Worm (Caenorhabditis elegans) whole organism, L1 larva: ENCODE measurements around the gene frpr-2.

Experiments
- C16A3.4 ChIP-seq: fragments of 150-350 bp; optimal IDR thresholded peaks from 2 replicates; lab custom pipeline; 2014; ENCODE audit warnings: missing biosample characterization, missing genetic modification characterization
- F16B12.6 ChIP-seq: fragments of 150-350 bp; optimal IDR thresholded peaks from 2 replicates; lab custom pipeline; 2014; ENCODE audit warnings: missing biosample characterization, missing genetic modification characterization
- Y116A8C.19 ChIP-seq: sonication (generic microtip); optimal IDR thresholded peaks from 2 replicates; lab custom pipeline; 2016; ENCODE audit warnings: missing compliant biosample characterization, missing genetic modification characterization, borderline replicate concordance
- aha-1 ChIP-seq: fragments of 150-350 bp; optimal IDR thresholded peaks from 2 replicates; lab custom pipeline; 2014; ENCODE audit warnings: missing biosample characterization, missing genetic modification characterization
- blmp-1 ChIP-seq: fragments of 150-350 bp; optimal IDR thresholded peaks from 2 replicates; lab custom pipeline; 2014; ENCODE audit warnings: missing biosample characterization, missing genetic modification characterization
- ceh-63 ChIP-seq: fragments of 200-800 bp; sonication (Bioruptor generic); optimal IDR thresholded peaks from 2 replicates; lab custom pipeline; 2018; ENCODE audit warnings: mild to moderate bottlenecking, missing genetic modification characterization, missing compliant biosample characterization
- ceh-88 ChIP-seq: fragments of 200-800 bp; sonication (Bioruptor generic); IDR thresholded peaks from 2 replicates; pipeline ENCODE4 v1.3.6; 2022; ENCODE audit warnings: missing genetic modification characterization, missing compliant biosample characterization
- dpl-1 ChIP-seq, 3 experiments: fragments of 150-350 bp in 2 of 3; sonication (generic microtip) in 1 of 3; optimal IDR thresholded peaks; 2 replicates each; lab custom pipeline; 2014 to 2017; ENCODE audit warnings: missing biosample characterization in 3 of 3, missing genetic modification characterization in 3 of 3, missing genetic modification reagents in 3 of 3
- dsc-1 ChIP-seq: sonication (generic microtip); optimal IDR thresholded peaks from 2 replicates; lab custom pipeline; 2016; ENCODE audit warnings: mild to moderate bottlenecking, missing genetic modification characterization, missing compliant biosample characterization
- efl-1 ChIP-seq, 4 experiments: fragments of 150-350 bp; optimal IDR thresholded peaks in 3 of 4; peaks in 1 of 4; 1 replicate in 1 of 4; 2 replicates in 3 of 4; lab custom pipeline; 2014; ENCODE audit warnings: missing biosample characterization in 2 of 4, missing genetic modification characterization in 2 of 4, missing genetic modification reagents in 2 of 4
- egl-13 ChIP-seq: sonication (generic microtip); optimal IDR thresholded peaks from 2 replicates; lab custom pipeline; 2016; ENCODE audit warnings: missing genotype, missing genetic modification reagents, missing genetic modification characterization, missing compliant biosample characterization
- elt-3 ChIP-seq, 6 experiments: fragments of 150-350 bp in 1 of 6; sonication (generic microtip); optimal IDR thresholded peaks; 2 replicates each; lab custom pipeline; 2017 to 2018; ENCODE audit warnings: missing biosample characterization in 6 of 6, missing genetic modification characterization in 6 of 6, inconsistent platforms in 1 of 6
- ets-5 ChIP-seq: fragments of 200-800 bp; sonication (Bioruptor generic); IDR thresholded peaks from 2 replicates; pipeline ENCODE4 v1.3.6; 2022; ENCODE audit warnings: missing genetic modification characterization, missing compliant biosample characterization
- fkh-10 ChIP-seq: sonication (generic microtip); optimal IDR thresholded peaks from 2 replicates; lab custom pipeline; 2017; ENCODE audit warnings: missing biosample characterization, missing genetic modification reagents, missing genetic modification characterization
- fkh-4 ChIP-seq: sonication (generic microtip); optimal IDR thresholded peaks from 2 replicates; lab custom pipeline; 2016; ENCODE audit warnings: missing compliant biosample characterization, missing genetic modification characterization, borderline replicate concordance
- fkh-8 ChIP-seq: sonication (generic microtip); optimal IDR thresholded peaks from 2 replicates; lab custom pipeline; 2016; ENCODE audit warnings: mild to moderate bottlenecking, missing genetic modification characterization, missing compliant biosample characterization
- hlh-17 ChIP-seq: fragments of 200-800 bp; sonication (Bioruptor generic); optimal IDR thresholded peaks from 2 replicates; lab custom pipeline; 2018; ENCODE audit warnings: missing genetic modification characterization, mild to moderate bottlenecking, missing compliant biosample characterization, moderate library complexity, borderline replicate concordance
- jun-1 ChIP-seq: fragments of 150-350 bp; optimal IDR thresholded peaks from 2 replicates; lab custom pipeline; 2014; ENCODE audit warnings: missing biosample characterization, missing genetic modification reagents, missing genetic modification characterization
- lin-35 ChIP-seq, 2 experiments: fragments of 150-350 bp; optimal IDR thresholded peaks; 2 replicates each; lab custom pipeline; 2014; ENCODE audit warnings: missing biosample characterization in 2 of 2, missing genetic modification characterization in 2 of 2, missing genetic modification reagents in 2 of 2
- lin-39 ChIP-seq: fragments of 150-350 bp; optimal IDR thresholded peaks from 2 replicates; lab custom pipeline; 2014; ENCODE audit warnings: missing biosample characterization, missing genetic modification reagents, missing genetic modification characterization
- lsy-2 ChIP-seq, 2 experiments: fragments of 150-350 bp; optimal IDR thresholded peaks; 2 replicates each; lab custom pipeline; 2014; ENCODE audit warnings: missing biosample characterization in 2 of 2, missing genetic modification characterization in 2 of 2
- mdl-1 ChIP-seq, 2 experiments: fragments of 150-350 bp; optimal IDR thresholded peaks; 2 replicates each; lab custom pipeline; 2014 to 2017; ENCODE audit warnings: missing biosample characterization in 2 of 2, missing genetic modification characterization in 2 of 2, inconsistent platforms in 1 of 2
- mef-2 ChIP-seq: fragments of 150-350 bp; optimal IDR thresholded peaks from 2 replicates; lab custom pipeline; 2014; ENCODE audit warnings: missing biosample characterization, missing genetic modification characterization
- mep-1 ChIP-seq: fragments of 150-350 bp; optimal IDR thresholded peaks from 2 replicates; lab custom pipeline; 2014; ENCODE audit warnings: missing biosample characterization, missing genetic modification characterization
- nhr-11 ChIP-seq: fragments of 150-350 bp; optimal IDR thresholded peaks from 2 replicates; lab custom pipeline; 2014; ENCODE audit warnings: missing biosample characterization, missing genetic modification characterization
- nhr-20 ChIP-seq: sonication (generic microtip); optimal IDR thresholded peaks from 2 replicates; lab custom pipeline; 2016; ENCODE audit warnings: mild to moderate bottlenecking, missing genetic modification characterization, missing compliant biosample characterization
- nhr-28 ChIP-seq: fragments of 150-350 bp; optimal IDR thresholded peaks from 2 replicates; lab custom pipeline; 2014; ENCODE audit warnings: missing biosample characterization, missing genetic modification characterization
- nhr-71 ChIP-seq: sonication (generic microtip); optimal IDR thresholded peaks from 2 replicates; lab custom pipeline; 2016; ENCODE audit warnings: mild to moderate bottlenecking, missing genetic modification characterization, moderate library complexity, missing compliant biosample characterization
- nhr-85 ChIP-seq: sonication (generic microtip); peaks from one replicate; lab custom pipeline; 2016; ENCODE audit warnings: missing genetic modification characterization, inconsistent platforms, missing compliant biosample characterization
- rnt-1 ChIP-seq: sonication (generic microtip); optimal IDR thresholded peaks from 2 replicates; lab custom pipeline; 2016; ENCODE audit warnings: mild to moderate bottlenecking, missing genetic modification characterization, moderate library complexity, missing compliant biosample characterization
- sox-4 ChIP-seq: sonication (generic microtip); optimal IDR thresholded peaks from 2 replicates; lab custom pipeline; 2016; ENCODE audit warnings: missing genetic modification characterization, missing compliant biosample characterization
- swsn-7 ChIP-seq: sonication (generic microtip); optimal IDR thresholded peaks from 2 replicates; lab custom pipeline; 2016; ENCODE audit warnings: missing genetic modification characterization, missing compliant biosample characterization
- tbx-2 ChIP-seq: sonication (generic microtip); optimal IDR thresholded peaks from 2 replicates; lab custom pipeline; 2016; ENCODE audit warnings: missing genetic modification characterization, missing compliant biosample characterization
- tlp-1 ChIP-seq: fragments of 150-350 bp; optimal IDR thresholded peaks from 2 replicates; lab custom pipeline; 2014; ENCODE audit warnings: missing biosample characterization, missing genetic modification characterization
- unc-30 ChIP-seq: sonication (generic microtip); optimal IDR thresholded peaks from 2 replicates; lab custom pipeline; 2017; ENCODE audit warnings: missing biosample characterization, missing genetic modification characterization
- unc-62 ChIP-seq: fragments of 150-350 bp; optimal IDR thresholded peaks from 2 replicates; lab custom pipeline; 2014; ENCODE audit warnings: missing biosample characterization, missing genetic modification reagents, missing genetic modification characterization
- unc-86 ChIP-seq: sonication (generic microtip); optimal IDR thresholded peaks from 2 replicates; lab custom pipeline; 2016; ENCODE audit warnings: missing genetic modification characterization, missing compliant biosample characterization
- unc-98 ChIP-seq: fragments of 200-800 bp; sonication (Bioruptor generic); IDR thresholded peaks from 2 replicates; pipeline ENCODE4 v1.3.6; 2022; ENCODE audit warnings: missing genetic modification characterization, missing compliant biosample characterization
- vab-15 ChIP-seq: sonication (generic microtip); optimal IDR thresholded peaks from 2 replicates; lab custom pipeline; 2017; ENCODE audit warnings: missing genotype, mild to moderate bottlenecking, missing genetic modification characterization, missing compliant biosample characterization
- xbp-1 ChIP-seq: sonication (generic microtip); optimal IDR thresholded peaks from 2 replicates; lab custom pipeline; 2016; ENCODE audit warnings: missing genetic modification characterization, missing compliant biosample characterization
- zag-1 ChIP-seq: fragments of 150-350 bp; optimal IDR thresholded peaks from 2 replicates; lab custom pipeline; 2014; ENCODE audit warnings: missing biosample characterization, missing genetic modification characterization
- ztf-4 ChIP-seq: fragments of 150-350 bp; optimal IDR thresholded peaks from 2 replicates; lab custom pipeline; 2014; ENCODE audit warnings: missing biosample characterization, missing genetic modification characterization

Gene frpr-2

ce11 chrX:12965163-12965562, at the start of gene frpr-2:
frpr-2 (plus strand) TSS chrX:12965463.
- no peak for TF ChIP-seq aha-1 (tag; lab: Kevin White, UChicago)
- no peak for TF ChIP-seq mep-1 (tag; lab: Kevin White, UChicago)
- TF ChIP-seq unc-30 (tag; lab: Kevin White, UChicago) = no peak
- TF ChIP-seq zag-1 = no peak
- TF ChIP-seq fkh-10 (GFP tag; lab: Kevin White, UChicago) = no peak
- TF ChIP-seq tbx-2 (tag; lab: Kevin White, UChicago) = no peak
- no peak for TF ChIP-seq xbp-1
- no peak for TF ChIP-seq ceh-63 (GFP tag; lab: Kevin White, UChicago)
- TF ChIP-seq nhr-71 (tag; lab: Kevin White, UChicago) = no peak
- TF ChIP-seq unc-86 (tag; lab: Kevin White, UChicago) = no peak
- TF ChIP-seq fkh-8 (tag; lab: Kevin White, UChicago) = no peak
- TF ChIP-seq swsn-7 (tag; lab: Kevin White, UChicago) = no peak
- TF ChIP-seq F16B12.6 (tag; lab: Kevin White, UChicago) = no peak
- TF ChIP-seq Y116A8C.19 (tag; lab: Kevin White, UChicago) = no peak
- TF ChIP-seq, all 84 proteins: peak for 0

- TF ChIP-seq lin-35 (GFP tag; optimal IDR thresholded peaks at IDR 0.05; lab: Kevin White, UChicago) (no peak), blmp-1 (peak; percentile 82)
These were observed 49.6 kb upstream of the frpr-2 start for ce11 chrX:12915693-12916092.

- no peak for TF ChIP-seq swsn-7 (tag; lab: Kevin White, UChicago)
- TF ChIP-seq lsy-2 (tag; optimal IDR thresholded peaks at IDR 0.05; lab: Kevin White, UChicago) = no peak
- TF ChIP-seq rnt-1 (tag; lab: Kevin White, UChicago) = no peak
- no peak for TF ChIP-seq nhr-85
- TF ChIP-seq zag-1 = no peak
- TF ChIP-seq blmp-1 = no peak
- no peak for TF ChIP-seq unc-98 (GFP tag; lab: Robert Waterston, UW)
These were observed 48.8 kb upstream of the frpr-2 start for ce11 chrX:12916418-12916817.

- TF ChIP-seq nhr-11 (tag; lab: Kevin White, UChicago) = no peak
- no peak for TF ChIP-seq Y116A8C.19 (tag; lab: Kevin White, UChicago)
- no peak for TF ChIP-seq unc-30 (tag; lab: Kevin White, UChicago)
- no peak for TF ChIP-seq nhr-20
- TF ChIP-seq efl-1 (optimal IDR thresholded peaks at IDR 0.05; lab: Kevin White, UChicago) = no peak
- TF ChIP-seq efl-1 (GFP tag; optimal IDR thresholded peaks at IDR 0.05 in 1 of 2; lab: Kevin White, UChicago) = no peak
- no peak for TF ChIP-seq elt-3 (tag; optimal IDR thresholded peaks at IDR 0.05; lab: Kevin White, UChicago)
- TF ChIP-seq ets-5 (GFP tag; lab: Robert Waterston, UW) = no peak
- no peak for TF ChIP-seq xbp-1
These were observed 46.8 kb upstream of the frpr-2 start for ce11 chrX:12918454-12918853.

- TF ChIP-seq nhr-28 (tag; lab: Kevin White, UChicago) (no peak), efl-1 (optimal IDR thresholded peaks at IDR 0.05; lab: Kevin White, UChicago) (no peak), efl-1 (GFP tag; optimal IDR thresholded peaks at IDR 0.05 in 1 of 2; lab: Kevin White, UChicago) (peak in 1 of 2 experiments; percentile 81)
- TF ChIP-seq, all 84 proteins: peak for 1
These were observed 38.3 kb upstream of the frpr-2 start for ce11 chrX:12926998-12927397.

ce11 chrX:12928753-12929152, 36.5 kb upstream of the frpr-2 start:
- TF ChIP-seq dsc-1 (tag; lab: Kevin White, UChicago) (peak; percentile 94), blmp-1 (peak; percentile 0), efl-1 (optimal IDR thresholded peaks at IDR 0.05; lab: Kevin White, UChicago) (no peak), efl-1 (GFP tag; optimal IDR thresholded peaks at IDR 0.05 in 1 of 2; lab: Kevin White, UChicago) (no peak), fkh-4 (peak; percentile 65), jun-1 (tag; lab: Kevin White, UChicago) (no peak), sox-4 (tag; lab: Kevin White, UChicago) (no peak)

ce11 chrX:12929961-12930360, 35.3 kb upstream of the frpr-2 start, which contains the start of gene C34E7.3:
C34E7.3 (plus strand) TSS chrX:12930261.
- TF ChIP-seq lsy-2 (tag; optimal IDR thresholded peaks at IDR 0.05; lab: Kevin White, UChicago) (no peak), C16A3.4 (no peak), ceh-88 (no peak), mef-2 (tag; lab: Kevin White, UChicago) (no peak), egl-13 (tag; lab: Kevin White, UChicago) (no peak), tlp-1 (tag; lab: Kevin White, UChicago) (no peak), lin-39 (tag; lab: Kevin White, UChicago) (no peak), dpl-1 (GFP tag; optimal IDR thresholded peaks at IDR 0.05; lab: Kevin White, UChicago) (no peak), hlh-17 (GFP tag; lab: Kevin White, UChicago) (no peak), vab-15 (no peak), ztf-4 (tag; lab: Kevin White, UChicago) (no peak), unc-62 (GFP tag; lab: Kevin White, UChicago) (no peak), mep-1 (tag; lab: Kevin White, UChicago) (no peak), mdl-1 (tag; optimal IDR thresholded peaks at IDR 0.05; lab: Kevin White, UChicago) (no peak)
